Worm (Caenorhabditis elegans) whole organism, late embryonic: ENCODE results near the gene nstp-9.

Source experiments
- ceh-24 ChIP-seq: sonication (generic microtip); optimal IDR thresholded peaks from 2 replicates; lab custom pipeline; 2016; ENCODE audit warnings: mild to moderate bottlenecking, missing genetic modification characterization, missing compliant biosample characterization
- ceh-9 ChIP-seq: sonication (generic microtip); optimal IDR thresholded peaks from 2 replicates; lab custom pipeline; 2016; ENCODE audit warnings: mild to moderate bottlenecking, missing genetic modification characterization, inconsistent platforms, missing compliant biosample characterization
- fax-1 ChIP-seq: sonication (generic microtip); optimal IDR thresholded peaks from 2 replicates; lab custom pipeline; 2016; ENCODE audit warnings: missing genotype, missing genetic modification characterization, missing compliant biosample characterization

- TF ChIP-seq fax-1 (tag; lab: Kevin White, UChicago) (no peak), ceh-24 (no peak), ceh-9 (tag; lab: Kevin White, UChicago) (no peak)
These were observed 5.5 kb downstream of the nstp-9 start, which contains the start of gene F47B10.9 for ce11 chrX:10913981-10914380.
